Fruit fly (Drosophila melanogaster) whole organism, embryonic: ENCODE measurements around the gene CG15196.
A peak's percentile ranks its signal among the peaks of the same experiment; 100 is the strongest.

Experiments used
- CG10147 ChIP-seq: fragments of 200-800 bp; sonication (Bioruptor generic); optimal IDR thresholded peaks from 2 replicates; lab custom pipeline; 2019; ENCODE audit warnings: missing biosample characterization, mild to moderate bottlenecking, missing genetic modification characterization, moderate library complexity
- CG11085 ChIP-seq: fragments of 200-800 bp; sonication (Bioruptor generic); IDR thresholded peaks from 2 replicates; pipeline ENCODE4 v1.3.6; 2022; ENCODE audit warnings: missing biosample characterization, missing genetic modification characterization
- CG11093 ChIP-seq: fragments of 200-800 bp; sonication (Bioruptor generic); IDR thresholded peaks from 3 replicates; pipeline ENCODE4 v1.3.6; 2022; ENCODE audit warnings: missing biosample characterization, missing genetic modification characterization
- CG12104 ChIP-seq: fragments of 200-800 bp; sonication (Bioruptor generic); optimal IDR thresholded peaks from 3 replicates; lab custom pipeline; 2016; ENCODE audit warnings: missing biosample characterization, missing genetic modification characterization
- CG14050 ChIP-seq: fragments of 200-800 bp; sonication (Bioruptor generic); IDR thresholded peaks from 3 replicates; pipeline ENCODE4 v1.3.6; 2022; ENCODE audit warnings: missing biosample characterization, missing genetic modification characterization
- CG14441 ChIP-seq: fragments of 200-800 bp; sonication (Bioruptor generic); IDR thresholded peaks from 2 replicates; pipeline ENCODE4 v1.3.6; 2022; ENCODE audit warnings: missing biosample characterization, missing genetic modification characterization
- CG14710 ChIP-seq: fragments of 200-800 bp; sonication (Bioruptor generic); optimal IDR thresholded peaks from 3 replicates; lab custom pipeline; 2019; ENCODE audit warnings: missing biosample characterization, mild to moderate bottlenecking, missing genetic modification characterization, moderate library complexity
- CG17328 ChIP-seq: fragments of 200-800 bp; sonication (Bioruptor generic); IDR thresholded peaks from 2 replicates; pipeline ENCODE4 v1.3.6; 2022; ENCODE audit warnings: missing biosample characterization, missing genetic modification characterization
- CG17385 ChIP-seq: fragments of 200-800 bp; sonication (Bioruptor generic); optimal IDR thresholded peaks from 3 replicates; lab custom pipeline; 2018; ENCODE audit warnings: missing biosample characterization, mild to moderate bottlenecking, missing genetic modification characterization
- CG17568 ChIP-seq: fragments of 200-800 bp; sonication (Bioruptor generic); optimal IDR thresholded peaks from 2 replicates; lab custom pipeline; 2018; ENCODE audit warnings: missing biosample characterization, mild to moderate bottlenecking, missing genetic modification characterization, moderate library complexity
- CG1832 ChIP-seq: fragments of 200-800 bp; sonication (Bioruptor generic); optimal IDR thresholded peaks from 2 replicates; lab custom pipeline; 2017; ENCODE audit warnings: missing biosample characterization, mild to moderate bottlenecking, missing genetic modification characterization, inconsistent platforms
- CG3281 ChIP-seq: fragments of 200-800 bp; sonication (Bioruptor generic); optimal IDR thresholded peaks from 3 replicates; lab custom pipeline; 2017; ENCODE audit warnings: missing biosample characterization, mild to moderate bottlenecking, missing genetic modification characterization
- CG4360 ChIP-seq: fragments of 200-800 bp; sonication (Bioruptor generic); IDR thresholded peaks from 2 replicates; pipeline ENCODE4 v1.3.6; 2022; ENCODE audit warnings: missing biosample characterization, missing genetic modification characterization
- CG7372 ChIP-seq: fragments of 200-800 bp; sonication (Bioruptor generic); IDR thresholded peaks from 2 replicates; pipeline ENCODE4 v1.3.6; 2022; ENCODE audit warnings: missing biosample characterization, missing genetic modification characterization
- CG9215 ChIP-seq: fragments of 200-800 bp; sonication (Bioruptor generic); IDR thresholded peaks from 2 replicates; pipeline ENCODE4 v1.3.6; 2022; ENCODE audit warnings: missing biosample characterization, missing genetic modification characterization
- CG9797 ChIP-seq: fragments of 200-800 bp; sonication (Bioruptor generic); optimal IDR thresholded peaks from 3 replicates; lab custom pipeline; 2018; ENCODE audit warnings: missing biosample characterization, mild to moderate bottlenecking, missing genetic modification characterization
- CTCF ChIP-seq: fragments of 200-800 bp; sonication (Bioruptor generic); optimal IDR thresholded peaks from 2 replicates; lab custom pipeline; 2017; ENCODE audit warnings: missing biosample characterization, mild to moderate bottlenecking, missing genetic modification characterization, moderate library complexity
- CkIIα-i1 ChIP-seq: fragments of 200-800 bp; sonication (Bioruptor generic); IDR thresholded peaks from 2 replicates; pipeline ENCODE4 v1.3.6; 2022; ENCODE audit warnings: missing biosample characterization, missing genetic modification characterization
- CoRest ChIP-seq: fragments of 200-800 bp; sonication (Bioruptor generic); optimal IDR thresholded peaks from 3 replicates; lab custom pipeline; 2018; ENCODE audit warnings: missing biosample characterization, mild to moderate bottlenecking, missing genetic modification characterization, moderate library complexity
- Ets65A ChIP-seq: fragments of 200-800 bp; sonication (Bioruptor generic); peaks from one replicate; lab custom pipeline; 2016; ENCODE audit warnings: missing biosample characterization, missing genetic modification characterization
- Fer1 ChIP-seq: fragments of 200-800 bp; sonication (Bioruptor generic); optimal IDR thresholded peaks from 2 replicates; lab custom pipeline; 2017; ENCODE audit warnings: missing biosample characterization, mild to moderate bottlenecking, missing genetic modification characterization
- HHEX ChIP-seq: fragments of 200-800 bp; sonication (Bioruptor generic); optimal IDR thresholded peaks from 3 replicates; lab custom pipeline; 2017; ENCODE audit warnings: missing biosample characterization, mild to moderate bottlenecking, missing genetic modification characterization, missing genetic modification reagents
- Hr39 ChIP-seq: fragments of >200 bp; optimal IDR thresholded peaks from 2 replicates; lab custom pipeline; 2017
- Mad ChIP-seq: fragments of 200-800 bp; sonication (Bioruptor generic); optimal IDR thresholded peaks from 2 replicates; lab custom pipeline; 2016; ENCODE audit warnings: missing biosample characterization, missing genetic modification characterization
- NfI ChIP-seq: fragments of 200-800 bp; sonication (Bioruptor generic); optimal IDR thresholded peaks from 3 replicates; lab custom pipeline; 2018; ENCODE audit warnings: missing biosample characterization, mild to moderate bottlenecking, missing genetic modification characterization, moderate library complexity
- Oaz ChIP-seq: fragments of 200-800 bp; sonication (Bioruptor generic); IDR thresholded peaks from 2 replicates; pipeline ENCODE4 v1.3.6; 2022; ENCODE audit warnings: missing biosample characterization, missing genetic modification characterization
- Pdp1 ChIP-seq, 2 experiments: fragments of 200-800 bp; sonication (Bioruptor generic); optimal IDR thresholded peaks; 3 replicates each; lab custom pipeline; 2016; ENCODE audit warnings: missing biosample characterization in 2 of 2, missing genetic modification characterization in 2 of 2, mild to moderate bottlenecking in 1 of 2, moderate library complexity in 1 of 2
- Rfx ChIP-seq: fragments of 200-800 bp; sonication (Bioruptor generic); IDR thresholded peaks from 2 replicates; pipeline ENCODE4 v1.3.6; 2022; ENCODE audit warnings: missing biosample characterization, missing genetic modification characterization
- Sry-δ ChIP-seq: fragments of 200-800 bp; sonication (Bioruptor generic); optimal IDR thresholded peaks from 2 replicates; lab custom pipeline; 2016; ENCODE audit warnings: missing biosample characterization, missing genetic modification characterization
- Ssrp ChIP-seq: fragments of 200-800 bp; sonication (Bioruptor generic); optimal IDR thresholded peaks from 2 replicates; lab custom pipeline; 2018; ENCODE audit warnings: missing biosample characterization, mild to moderate bottlenecking, missing genetic modification characterization, moderate library complexity
- Trl ChIP-seq, 3 experiments: fragments of >200 bp in 2 of 3; fragments of 200-800 bp in 1 of 3; sonication (Bioruptor generic) in 1 of 3; optimal IDR thresholded peaks; 2 replicates in 1 of 3; 3 replicates in 2 of 3; lab custom pipeline; 2016 to 2017; ENCODE audit warnings: missing biosample characterization in 1 of 3, missing genetic modification characterization in 1 of 3
- ash1 ChIP-seq: fragments of 200-800 bp; sonication (Bioruptor generic); optimal IDR thresholded peaks from 2 replicates; lab custom pipeline; 2018; ENCODE audit warnings: missing biosample characterization, mild to moderate bottlenecking, missing genetic modification characterization
- crol ChIP-seq: fragments of 200-800 bp; sonication (Bioruptor generic); IDR thresholded peaks from 2 replicates; pipeline ENCODE4 v1.3.6; 2022; ENCODE audit warnings: missing biosample characterization, missing genetic modification characterization
- gfzf ChIP-seq: fragments of 200-800 bp; sonication (Bioruptor generic); optimal IDR thresholded peaks from 2 replicates; lab custom pipeline; 2016; ENCODE audit warnings: missing biosample characterization, mild to moderate bottlenecking, missing genetic modification characterization, moderate library complexity
- grn ChIP-seq: fragments of 200-800 bp; sonication (Bioruptor generic); optimal IDR thresholded peaks from 3 replicates; lab custom pipeline; 2017; ENCODE audit warnings: missing biosample characterization, missing genetic modification characterization
- insv ChIP-seq, 2 experiments: fragments of 200-800 bp; sonication (Bioruptor generic); optimal IDR thresholded peaks; 3 replicates each; lab custom pipeline; 2016 to 2018; ENCODE audit warnings: missing biosample characterization in 2 of 2, missing genetic modification characterization in 2 of 2
- knrl ChIP-seq: fragments of 200-800 bp; sonication (Bioruptor generic); IDR thresholded peaks from 3 replicates; pipeline ENCODE4 v1.3.6; 2022; ENCODE audit warnings: missing biosample characterization, missing genetic modification characterization; ENCODE audit not compliant: partially characterized antibody
- lov ChIP-seq, 2 experiments: fragments of 200-800 bp in 1 of 2; fragments of >200 bp in 1 of 2; sonication (Bioruptor generic) in 1 of 2; IDR thresholded peaks in 1 of 2; optimal IDR thresholded peaks in 1 of 2; 2 replicates in 1 of 2; 3 replicates in 1 of 2; pipeline versions ENCODE4 v1.3.6 to Lab custom; 2017 to 2022; ENCODE audit warnings: missing biosample characterization in 1 of 2, missing genetic modification characterization in 1 of 2
- oc ChIP-seq: fragments of 200-800 bp; sonication (Bioruptor generic); optimal IDR thresholded peaks from 2 replicates; lab custom pipeline; 2018; ENCODE audit warnings: missing biosample characterization, mild to moderate bottlenecking, missing genetic modification characterization, moderate library complexity
- pfk ChIP-seq: fragments of 200-800 bp; sonication (Bioruptor generic); optimal IDR thresholded peaks from 2 replicates; lab custom pipeline; 2018; ENCODE audit warnings: missing biosample characterization, mild to moderate bottlenecking, missing genetic modification characterization, moderate library complexity
- run ChIP-seq: fragments of 200-800 bp; sonication (Bioruptor generic); optimal IDR thresholded peaks from 3 replicates; lab custom pipeline; 2018; ENCODE audit warnings: missing biosample characterization, mild to moderate bottlenecking, missing genetic modification characterization
- sd ChIP-seq: fragments of 200-800 bp; sonication (Bioruptor generic); optimal IDR thresholded peaks from 3 replicates; lab custom pipeline; 2018; ENCODE audit warnings: missing biosample characterization, mild to moderate bottlenecking, missing genetic modification characterization, moderate library complexity
- sens ChIP-seq: fragments of 200-800 bp; sonication (Bioruptor generic); peaks from one replicate; lab custom pipeline; 2016; ENCODE audit warnings: missing biosample characterization, missing genetic modification characterization
- sens-2 ChIP-seq: fragments of 200-800 bp; sonication (Bioruptor generic); IDR thresholded peaks from 2 replicates; pipeline ENCODE4 v1.3.6; 2022; ENCODE audit warnings: missing biosample characterization, missing genetic modification characterization
- sqz ChIP-seq: fragments of 200-800 bp; sonication (Bioruptor generic); optimal IDR thresholded peaks from 3 replicates; lab custom pipeline; 2018; ENCODE audit warnings: missing biosample characterization, mild to moderate bottlenecking, missing genetic modification characterization
- tna ChIP-seq: fragments of 200-800 bp; sonication (Bioruptor generic); IDR thresholded peaks from 2 replicates; pipeline ENCODE4 v1.3.6; 2022; ENCODE audit warnings: missing biosample characterization, missing genetic modification characterization; ENCODE audit not compliant: partially characterized antibody
- trh ChIP-seq: fragments of 200-800 bp; sonication (Bioruptor generic); optimal IDR thresholded peaks from 2 replicates; lab custom pipeline; 2016; ENCODE audit warnings: missing biosample characterization, missing genetic modification characterization
- yki ChIP-seq: fragments of >200 bp; optimal IDR thresholded peaks from 3 replicates; lab custom pipeline; 2018

Gene CG15196

DNA sequence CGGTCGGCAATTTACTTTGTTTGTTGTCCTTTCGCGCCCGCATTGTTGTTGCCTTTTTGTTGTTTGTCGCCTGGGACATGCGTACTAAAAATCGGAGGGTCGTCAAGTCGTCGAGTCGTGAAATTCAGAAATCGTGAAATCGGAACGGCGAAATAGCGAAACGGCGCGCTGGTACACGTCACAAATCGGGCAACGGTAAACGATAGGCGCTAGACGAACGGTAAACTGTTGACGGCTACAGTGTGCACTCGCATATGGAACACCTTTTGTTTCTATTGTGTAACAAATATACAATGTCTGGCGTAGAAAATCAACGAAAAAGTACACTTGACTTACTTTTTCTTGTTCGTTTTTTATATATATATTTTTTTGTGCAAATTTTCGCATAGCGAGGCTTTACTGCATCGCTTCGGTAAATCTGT, 25.7 kb upstream of the CG15196 start (continued):
- TF ChIP-seq insv (GFP tag; optimal IDR thresholded peaks at IDR 0.05; lab: Kevin White, UChicago) (no peak), CG12104 (GFP tag; lab: Kevin White, UChicago) (no peak), knrl (GFP tag; lab: Robert Waterston, UW) (no peak), CG11085 (GFP tag; lab: Robert Waterston, UW) (peak; percentile 84), CG9797 (no peak), ash1 (no peak), CG17568 (peak; percentile 44), CG1832 (no peak), CkIIα-i1 (no peak), CG9215 (GFP tag; lab: Robert Waterston, UW) (peak; percentile 77), pfk (peak; percentile 69)

DNA sequence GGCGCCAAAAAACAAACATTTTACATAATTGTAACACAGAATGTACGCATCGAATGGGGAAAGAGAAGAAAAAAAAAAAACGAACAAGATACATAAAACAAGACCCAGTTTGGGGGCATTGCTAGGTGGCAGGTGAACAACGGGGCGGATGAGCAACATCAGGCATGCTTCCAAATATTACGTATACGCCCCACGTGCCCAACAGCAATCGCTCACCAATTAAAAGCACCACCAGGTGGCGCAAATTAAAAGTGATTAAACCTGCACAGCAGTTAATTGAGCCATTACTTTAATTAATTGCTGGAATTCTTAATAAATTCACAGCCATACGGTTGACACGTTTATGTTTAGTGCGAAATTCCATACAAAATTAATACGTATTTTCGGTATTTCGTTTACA, 24.2 kb upstream of the CG15196 start:
- peak; percentile 90 for TF ChIP-seq CG7372
- peak; percentile 45 for TF ChIP-seq sd (tag; lab: Kevin White, UChicago)
- TF ChIP-seq trh (GFP tag; lab: Kevin White, UChicago) = no peak
- TF ChIP-seq Ssrp = no peak
- TF ChIP-seq CG17328 (GFP tag; lab: Robert Waterston, UW) = no peak
- no peak for TF ChIP-seq run (tag; lab: Kevin White, UChicago)
- TF ChIP-seq Oaz (GFP tag; lab: Robert Waterston, UW) = no peak
- TF ChIP-seq Pdp1 (GFP tag; optimal IDR thresholded peaks at IDR 0.05; lab: Kevin White, UChicago) = peak in 1 of 2 experiments; percentile 42
- no peak for TF ChIP-seq CG17385 (GFP tag; lab: Kevin White, UChicago)
- TF ChIP-seq Ets65A (GFP tag; lab: Kevin White, UChicago) = no peak
- TF ChIP-seq CTCF (GFP tag; lab: Kevin White, UChicago) = peak; percentile 54
- no peak for TF ChIP-seq grn (GFP tag; lab: Kevin White, UChicago)
- no peak for TF ChIP-seq CG11093 (GFP tag; lab: Robert Waterston, UW)
- TF ChIP-seq oc (tag; lab: Kevin White, UChicago) = no peak
- TF ChIP-seq CG14050 = no peak

DNA sequence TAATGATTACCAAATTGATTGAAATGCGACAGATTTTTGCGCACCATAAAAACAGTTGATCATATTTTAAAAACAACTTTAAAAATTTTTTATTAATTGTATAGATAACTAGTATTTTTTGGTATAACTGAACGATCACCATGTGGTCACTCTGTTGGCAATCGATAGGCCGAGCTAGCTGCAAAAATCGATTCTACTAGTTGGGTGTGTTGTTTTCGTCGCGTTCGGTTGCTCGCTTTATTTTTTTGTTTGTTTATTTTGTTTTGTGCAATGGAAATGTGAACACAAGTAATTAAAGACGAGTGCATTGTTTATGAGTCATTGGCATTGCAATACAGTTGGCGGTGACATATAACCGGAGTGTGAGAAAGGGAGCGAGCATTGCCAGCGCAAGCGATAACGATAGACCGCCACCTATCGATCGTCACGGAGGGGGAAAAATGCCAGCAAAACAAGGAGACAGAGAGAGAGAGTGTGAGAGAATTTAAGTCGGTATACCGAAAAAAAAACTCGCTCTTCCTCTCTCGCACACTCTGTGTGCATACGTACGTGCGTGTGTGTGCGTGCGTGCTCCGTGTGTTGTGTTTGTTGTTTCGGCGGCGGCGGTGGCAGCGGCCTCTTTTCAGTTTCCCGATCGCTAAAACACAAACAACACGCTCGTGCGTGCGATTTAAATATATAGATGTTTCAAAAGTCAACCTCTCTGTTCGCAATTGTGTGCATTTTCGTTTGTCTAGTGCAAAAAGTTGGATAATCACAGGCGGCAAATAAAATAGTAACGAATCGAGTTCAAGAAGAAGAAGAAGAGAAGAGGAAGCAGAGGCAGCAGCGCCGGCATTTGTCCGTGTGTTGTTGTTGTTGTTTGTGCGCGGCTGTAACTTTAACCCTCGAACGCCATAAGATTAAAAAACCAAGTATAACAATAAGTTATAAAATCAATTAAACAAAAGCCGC, 20.0 kb upstream of the CG15196 start:
- TF ChIP-seq Hr39 (lab: Kevin White, UChicago) (peak; percentile 58), CG10147 (no peak), lov (optimal IDR thresholded peaks at IDR 0.05; lab: Kevin White, UChicago) (no peak), lov (GFP tag; IDR thresholded peaks at IDR 0.05; lab: Robert Waterston, UW) (no peak), NfI (GFP tag; lab: Kevin White, UChicago) (no peak), CoRest (tag; lab: Kevin White, UChicago) (peak; percentile 6), HHEX (GFP tag; lab: Kevin White, UChicago) (peak; percentile 3), Mad (GFP tag; lab: Kevin White, UChicago) (no peak), CG4360 (GFP tag; lab: Robert Waterston, UW) (peak; percentile 94), tna (peak; percentile 88), Rfx (GFP tag; lab: Robert Waterston, UW) (peak; percentile 9; the same call in 1 of the 2 replicates), Sry-δ (GFP tag; lab: Kevin White, UChicago) (peak; percentile 43), Trl (optimal IDR thresholded peaks at IDR 0.05; lab: Kevin White, UChicago) (peak; percentile 87 to 91), Trl (GFP tag; optimal IDR thresholded peaks at IDR 0.05; lab: Kevin White, UChicago) (peak; percentile 30), yki (lab: Kevin White, UChicago) (peak; percentile 76), Fer1 (GFP tag; lab: Kevin White, UChicago) (peak; percentile 10), sqz (GFP tag; lab: Kevin White, UChicago) (peak; percentile 75), sens (GFP tag; lab: Kevin White, UChicago) (peak; percentile 54), sens-2 (no peak), crol (GFP tag; lab: Robert Waterston, UW) (0 out of 2 replicates have a peak, but pooled peaks have one; percentile 37), CG14710 (peak; percentile 22), Pdp1 (GFP tag; optimal IDR thresholded peaks at IDR 0.05; lab: Kevin White, UChicago) (peak in 1 of 2 experiments; percentile 7), CG3281 (GFP tag; lab: Kevin White, UChicago) (peak; percentile 5), gfzf (peak; percentile 66), CG14441 (no peak)
